Fruit fly (Drosophila melanogaster) whole organism, prepupa: ENCODE data around the gene Cda4.

Experiments
- Blimp-1 ChIP-seq: fragments of 200-800 bp; sonication (Bioruptor generic); optimal IDR thresholded peaks from 3 replicates; lab custom pipeline; 2017; ENCODE audit warnings: missing biosample characterization, missing genetic modification characterization, mild to moderate bottlenecking, moderate library complexity, missing genetic modification reagents
- CG10631 ChIP-seq: fragments of 200-800 bp; sonication (Bioruptor generic); optimal IDR thresholded peaks from 2 replicates; lab custom pipeline; 2016; ENCODE audit warnings: missing biosample characterization, missing genetic modification characterization
- CG15336 ChIP-seq: fragments of 200-800 bp; sonication (Bioruptor generic); IDR thresholded peaks from 2 replicates; pipeline ENCODE4 v1.3.6; 2022; ENCODE audit warnings: missing biosample characterization, missing genetic modification characterization
- CG1621 ChIP-seq: fragments of 200-800 bp; sonication (Bioruptor generic); optimal IDR thresholded peaks from 3 replicates; lab custom pipeline; 2018; ENCODE audit warnings: missing biosample characterization, mild to moderate bottlenecking, missing genetic modification characterization
- CG16779 ChIP-seq: fragments of 200-800 bp; sonication (Bioruptor generic); optimal IDR thresholded peaks from 3 replicates; lab custom pipeline; 2017; ENCODE audit warnings: missing biosample characterization, mild to moderate bottlenecking, missing genetic modification characterization
- CG31627 ChIP-seq: fragments of 200-800 bp; sonication (Bioruptor generic); optimal IDR thresholded peaks from 3 replicates; lab custom pipeline; 2016; ENCODE audit warnings: missing biosample characterization, missing genetic modification characterization
- CG32006 ChIP-seq: fragments of 200-800 bp; sonication (Bioruptor generic); optimal IDR thresholded peaks from 3 replicates; lab custom pipeline; 2017; ENCODE audit warnings: missing biosample characterization, mild to moderate bottlenecking, missing genetic modification characterization
- CG34406 ChIP-seq: fragments of 200-800 bp; sonication (Bioruptor generic); optimal IDR thresholded peaks from 3 replicates; lab custom pipeline; 2016; ENCODE audit warnings: missing biosample characterization, missing genetic modification characterization
- CG3919 ChIP-seq: fragments of 200-800 bp; sonication (Bioruptor generic); optimal IDR thresholded peaks from 3 replicates; lab custom pipeline; 2016; ENCODE audit warnings: missing biosample characterization, missing genetic modification characterization
- CG4318 ChIP-seq: fragments of 200-800 bp; sonication (Bioruptor generic); optimal IDR thresholded peaks from 3 replicates; lab custom pipeline; 2017; ENCODE audit warnings: missing biosample characterization, mild to moderate bottlenecking, missing genetic modification characterization
- CG6163 ChIP-seq: fragments of 200-800 bp; sonication (Bioruptor generic); IDR thresholded peaks from 3 replicates; pipeline ENCODE4 v1.3.6; 2022; ENCODE audit warnings: missing biosample characterization, missing genetic modification characterization
- CG6276 ChIP-seq: fragments of 200-800 bp; sonication (Bioruptor generic); optimal IDR thresholded peaks from 2 replicates; lab custom pipeline; 2017; ENCODE audit warnings: missing biosample characterization, mild to moderate bottlenecking, missing genetic modification characterization
- CG6808 ChIP-seq: fragments of 200-800 bp; sonication (Bioruptor generic); optimal IDR thresholded peaks from 3 replicates; lab custom pipeline; 2017; ENCODE audit warnings: missing biosample characterization, missing genetic modification characterization, mild to moderate bottlenecking, moderate library complexity, missing genetic modification reagents
- CG6854 ChIP-seq: fragments of 200-800 bp; sonication (Bioruptor generic); optimal IDR thresholded peaks from 2 replicates; lab custom pipeline; 2017; ENCODE audit warnings: missing biosample characterization, mild to moderate bottlenecking, missing genetic modification characterization
- CG7368 ChIP-seq: fragments of 200-800 bp; sonication (Bioruptor generic); optimal IDR thresholded peaks from 3 replicates; lab custom pipeline; 2016; ENCODE audit warnings: missing biosample characterization, missing genetic modification characterization
- CG8119 ChIP-seq: fragments of 200-800 bp; sonication (Bioruptor generic); IDR thresholded peaks from 3 replicates; pipeline ENCODE4 v1.3.6; 2022; ENCODE audit warnings: missing biosample characterization, missing genetic modification characterization
- Eip75B ChIP-seq: fragments of 200-800 bp; sonication (Bioruptor generic); optimal IDR thresholded peaks from 3 replicates; lab custom pipeline; 2016; ENCODE audit warnings: missing biosample characterization, missing genetic modification characterization
- Eip78C ChIP-seq: fragments of 200-800 bp; sonication (Bioruptor generic); peaks from one replicate; lab custom pipeline; 2016; ENCODE audit warnings: missing biosample characterization, missing genetic modification characterization
- Eip93F ChIP-seq: fragments of 200-800 bp; sonication (Bioruptor generic); optimal IDR thresholded peaks from 2 replicates; lab custom pipeline; 2016; ENCODE audit warnings: missing biosample characterization, mild to moderate bottlenecking, missing genetic modification characterization
- Ets21C ChIP-seq: fragments of 200-800 bp; sonication (Bioruptor generic); optimal IDR thresholded peaks from 3 replicates; lab custom pipeline; 2016; ENCODE audit warnings: missing biosample characterization, missing genetic modification characterization
- Ets96B ChIP-seq: fragments of 200-800 bp; optimal IDR thresholded peaks from 2 replicates; lab custom pipeline; 2019; ENCODE audit warnings: missing biosample characterization, mild to moderate bottlenecking, missing genetic modification characterization, moderate library complexity
- Gug ChIP-seq: fragments of 200-800 bp; sonication (Bioruptor generic); IDR thresholded peaks from 2 replicates; pipeline ENCODE4 v1.3.6; 2022; ENCODE audit warnings: missing biosample characterization, missing genetic modification characterization
- Hr38 ChIP-seq: sonication (Bioruptor generic); optimal IDR thresholded peaks from 2 replicates; lab custom pipeline; 2016; ENCODE audit warnings: missing biosample characterization, missing genetic modification characterization
- Hr39 ChIP-seq: fragments of 200-800 bp; sonication (Bioruptor generic); optimal IDR thresholded peaks from 2 replicates; lab custom pipeline; 2016; ENCODE audit warnings: missing biosample characterization, missing genetic modification characterization
- Hr4 ChIP-seq: fragments of 200-800 bp; sonication (Bioruptor generic); optimal IDR thresholded peaks from 3 replicates; lab custom pipeline; 2016; ENCODE audit warnings: missing biosample characterization, missing genetic modification characterization
- Lpt ChIP-seq: fragments of 200-800 bp; sonication (Bioruptor generic); optimal IDR thresholded peaks from 3 replicates; lab custom pipeline; 2016; ENCODE audit warnings: missing biosample characterization, missing genetic modification characterization
- Met ChIP-seq: fragments of 200-800 bp; sonication (Bioruptor generic); optimal IDR thresholded peaks from 3 replicates; lab custom pipeline; 2016; ENCODE audit warnings: missing biosample characterization, missing genetic modification characterization
- OdsH ChIP-seq: fragments of 200-800 bp; sonication (Bioruptor generic); optimal IDR thresholded peaks from 3 replicates; lab custom pipeline; 2016; ENCODE audit warnings: missing biosample characterization, missing genetic modification characterization
- Sox14 ChIP-seq: fragments of 200-800 bp; sonication (Bioruptor generic); optimal IDR thresholded peaks from 3 replicates; lab custom pipeline; 2016; ENCODE audit warnings: missing biosample characterization, missing genetic modification characterization
- achi ChIP-seq: fragments of 200-800 bp; sonication (Bioruptor generic); optimal IDR thresholded peaks from 3 replicates; lab custom pipeline; 2016; ENCODE audit warnings: missing biosample characterization, missing genetic modification characterization
- cyc ChIP-seq: fragments of 200-800 bp; sonication (Bioruptor generic); optimal IDR thresholded peaks from 3 replicates; lab custom pipeline; 2016; ENCODE audit warnings: missing biosample characterization, missing genetic modification characterization
- eg ChIP-seq: fragments of 200-800 bp; sonication (Bioruptor generic); IDR thresholded peaks from 3 replicates; pipeline ENCODE4 v1.3.6; 2022; ENCODE audit warnings: missing biosample characterization, missing genetic modification characterization
- esn ChIP-seq: fragments of 200-800 bp; sonication (Bioruptor generic); optimal IDR thresholded peaks from 2 replicates; lab custom pipeline; 2016; ENCODE audit warnings: missing biosample characterization, mild to moderate bottlenecking, missing genetic modification characterization, moderate library complexity
- fd85E ChIP-seq: fragments of 200-800 bp; sonication (Bioruptor generic); optimal IDR thresholded peaks from 3 replicates; lab custom pipeline; 2016; ENCODE audit warnings: missing biosample characterization, missing genetic modification characterization
- fkh ChIP-seq: fragments of 200-800 bp; sonication (Bioruptor generic); optimal IDR thresholded peaks from 3 replicates; lab custom pipeline; 2017; ENCODE audit warnings: missing biosample characterization, mild to moderate bottlenecking, missing genetic modification characterization, moderate library complexity
- lz ChIP-seq: fragments of 200-800 bp; sonication (Bioruptor generic); optimal IDR thresholded peaks from 3 replicates; lab custom pipeline; 2016; ENCODE audit warnings: missing biosample characterization, missing genetic modification characterization
- net ChIP-seq: fragments of 200-800 bp; sonication (Bioruptor generic); optimal IDR thresholded peaks from 3 replicates; lab custom pipeline; 2016; ENCODE audit warnings: missing biosample characterization, missing genetic modification characterization
- pdm3 ChIP-seq: fragments of 200-800 bp; sonication (Bioruptor generic); optimal IDR thresholded peaks from 3 replicates; lab custom pipeline; 2016; ENCODE audit warnings: missing biosample characterization, missing genetic modification characterization
- salr ChIP-seq, 2 experiments: fragments of 200-800 bp; sonication (Bioruptor generic); optimal IDR thresholded peaks; 3 replicates each; lab custom pipeline; 2016 to 2018; ENCODE audit warnings: missing biosample characterization in 2 of 2, missing genetic modification characterization in 2 of 2, mild to moderate bottlenecking in 1 of 2
- ss ChIP-seq, 2 experiments: fragments of 200-800 bp; sonication (Bioruptor generic); optimal IDR thresholded peaks; 2 replicates in 1 of 2; 3 replicates in 1 of 2; lab custom pipeline; 2017 to 2018; ENCODE audit warnings: mild to moderate bottlenecking in 2 of 2, missing biosample characterization in 2 of 2, missing genetic modification characterization in 2 of 2, moderate library complexity in 1 of 2
- svp ChIP-seq: fragments of 200-800 bp; sonication (Bioruptor generic); peaks from one replicate; lab custom pipeline; 2016; ENCODE audit warnings: missing biosample characterization, missing genetic modification characterization
- topi ChIP-seq: fragments of 200-800 bp; sonication (Bioruptor generic); optimal IDR thresholded peaks from 3 replicates; lab custom pipeline; 2016; ENCODE audit warnings: missing biosample characterization, missing genetic modification characterization

Gene Cda4

dm6 chrX:22632604-22633003 is at the start of gene Cda4:
Gene Cda4, minus strand, starts transcription at chrX:22632710.
- peak; percentile 28 for TF ChIP-seq CG1621
- no peak for TF ChIP-seq CG8119
- TF ChIP-seq Blimp-1 = peak; percentile 39
- peak; percentile 11 for TF ChIP-seq achi (GFP tag; lab: Kevin White, UChicago)

- TF ChIP-seq CG3919 (GFP tag; lab: Kevin White, UChicago) = no peak
- TF ChIP-seq Eip78C (GFP tag; lab: Kevin White, UChicago) = peak; percentile 7
- TF ChIP-seq CG6163 = peak; percentile 36; the same call in 1 of the 3 replicates
- no peak for TF ChIP-seq achi (GFP tag; lab: Kevin White, UChicago)
- no peak for TF ChIP-seq Lpt (GFP tag; lab: Kevin White, UChicago)
These were observed 24.4 kb upstream of the Cda4 start for dm6 chrX:22656950-22657349.

dm6 chrX:22652366-22652765 is 19.9 kb upstream of the Cda4 start:
- no peak for TF ChIP-seq Eip78C (GFP tag; lab: Kevin White, UChicago)
- TF ChIP-seq CG10631 (GFP tag; lab: Kevin White, UChicago) = no peak
- TF ChIP-seq, all 60 proteins: peak for 0

- TF ChIP-seq CG16779 (tag; lab: Kevin White, UChicago) = no peak
- peak; percentile 10 for TF ChIP-seq CG31627 (GFP tag; lab: Kevin White, UChicago)
- no peak for TF ChIP-seq CG6163
- no peak for TF ChIP-seq Eip75B
- TF ChIP-seq Blimp-1 = no peak
- TF ChIP-seq Ets21C (GFP tag; lab: Kevin White, UChicago) = no peak
- no peak for TF ChIP-seq Met
- no peak for TF ChIP-seq lz
- no peak for TF ChIP-seq esn (GFP tag; lab: Kevin White, UChicago)
- no peak for TF ChIP-seq CG6808 (GFP tag; lab: Kevin White, UChicago)
- TF ChIP-seq CG4318 (GFP tag; lab: Kevin White, UChicago) = no peak
- no peak for TF ChIP-seq fkh (GFP tag; lab: Kevin White, UChicago)
- no peak for TF ChIP-seq CG34406 (GFP tag; lab: Kevin White, UChicago)
- no peak for TF ChIP-seq CG8119
- TF ChIP-seq Gug (GFP tag; lab: Robert Waterston, UW) = no peak
- no peak for TF ChIP-seq CG3919 (GFP tag; lab: Kevin White, UChicago)
- no peak for TF ChIP-seq CG15336 (GFP tag; lab: Robert Waterston, UW)
- peak; percentile 1 for TF ChIP-seq pdm3 (GFP tag; lab: Kevin White, UChicago)
- no peak for TF ChIP-seq OdsH (GFP tag; lab: Kevin White, UChicago)
- TF ChIP-seq CG32006 = no peak
- peak; percentile 61 for TF ChIP-seq svp (GFP tag; lab: Kevin White, UChicago)
- TF ChIP-seq net (GFP tag; lab: Kevin White, UChicago) = no peak
- TF ChIP-seq, all 60 proteins: peak for 3
These were observed 4.3 kb upstream of the Cda4 start for dm6 chrX:22636737-22637273.

dm6 chrX:22633806-22634434 is 1.4 kb upstream of the Cda4 start:
- peak; percentile 50 for TF ChIP-seq CG6276
- TF ChIP-seq fd85E (GFP tag; lab: Kevin White, UChicago) = no peak
- peak in 1 of 2 experiments; percentile 42 for TF ChIP-seq ss (GFP tag; optimal IDR thresholded peaks at IDR 0.05; lab: Kevin White, UChicago)
- TF ChIP-seq Eip78C (GFP tag; lab: Kevin White, UChicago) = peak; percentile 39
- no peak for TF ChIP-seq salr (GFP tag; optimal IDR thresholded peaks at IDR 0.05; lab: Kevin White, UChicago)
- peak; percentile 90 for TF ChIP-seq Blimp-1

dm6 chrX:22631683-22632082 is 827 bp downstream of the Cda4 start:
- TF ChIP-seq eg (GFP tag; lab: Robert Waterston, UW) (no peak), OdsH (GFP tag; lab: Kevin White, UChicago) (peak; percentile 46), CG1621 (peak; percentile 21), CG7368 (GFP tag; lab: Kevin White, UChicago) (peak; percentile 41), Hr38 (no peak), CG6808 (GFP tag; lab: Kevin White, UChicago) (peak; percentile 35), Eip93F (GFP tag; lab: Kevin White, UChicago) (no peak), Hr4 (peak; percentile 62), svp (GFP tag; lab: Kevin White, UChicago) (no peak), Hr39 (GFP tag; lab: Kevin White, UChicago) (no peak), Eip75B (peak; percentile 7), cyc (no peak), CG6854 (GFP tag; lab: Kevin White, UChicago) (no peak), Sox14 (GFP tag; lab: Kevin White, UChicago) (peak; percentile 6), topi (GFP tag; lab: Kevin White, UChicago) (peak; percentile 10), Ets96B (tag; lab: Kevin White, UChicago) (peak; percentile 17), CG16779 (tag; lab: Kevin White, UChicago) (no peak)
